Fruit fly (Drosophila melanogaster) whole organism, prepupa: Measurements from ENCODE around the gene CG32437.

Experiments used
- Blimp-1 ChIP-seq: fragments of 200-800 bp; sonication (Bioruptor generic); optimal IDR thresholded peaks from 3 replicates; lab custom pipeline; 2017; ENCODE audit warnings: missing biosample characterization, missing genetic modification characterization, mild to moderate bottlenecking, moderate library complexity, missing genetic modification reagents
- CG10631 ChIP-seq: fragments of 200-800 bp; sonication (Bioruptor generic); optimal IDR thresholded peaks from 2 replicates; lab custom pipeline; 2016; ENCODE audit warnings: missing biosample characterization, missing genetic modification characterization
- CG11294 ChIP-seq: fragments of 200-800 bp; sonication (Bioruptor generic); IDR thresholded peaks from 2 replicates; pipeline ENCODE4 v1.3.6; 2022; ENCODE audit warnings: missing biosample characterization, missing genetic modification characterization
- CG11762 ChIP-seq: fragments of 200-800 bp; sonication (Bioruptor generic); optimal IDR thresholded peaks from 3 replicates; lab custom pipeline; 2016; ENCODE audit warnings: missing biosample characterization, missing genetic modification characterization; ENCODE audit not compliant: insufficient read depth
- CG15336 ChIP-seq: fragments of 200-800 bp; sonication (Bioruptor generic); IDR thresholded peaks from 2 replicates; pipeline ENCODE4 v1.3.6; 2022; ENCODE audit warnings: missing biosample characterization, missing genetic modification characterization
- CG1621 ChIP-seq: fragments of 200-800 bp; sonication (Bioruptor generic); optimal IDR thresholded peaks from 3 replicates; lab custom pipeline; 2018; ENCODE audit warnings: missing biosample characterization, mild to moderate bottlenecking, missing genetic modification characterization
- CG16779 ChIP-seq: fragments of 200-800 bp; sonication (Bioruptor generic); optimal IDR thresholded peaks from 3 replicates; lab custom pipeline; 2017; ENCODE audit warnings: missing biosample characterization, mild to moderate bottlenecking, missing genetic modification characterization
- CG31627 ChIP-seq: fragments of 200-800 bp; sonication (Bioruptor generic); optimal IDR thresholded peaks from 3 replicates; lab custom pipeline; 2016; ENCODE audit warnings: missing biosample characterization, missing genetic modification characterization
- CG3919 ChIP-seq: fragments of 200-800 bp; sonication (Bioruptor generic); optimal IDR thresholded peaks from 3 replicates; lab custom pipeline; 2016; ENCODE audit warnings: missing biosample characterization, missing genetic modification characterization
- CG4318 ChIP-seq: fragments of 200-800 bp; sonication (Bioruptor generic); optimal IDR thresholded peaks from 3 replicates; lab custom pipeline; 2017; ENCODE audit warnings: missing biosample characterization, mild to moderate bottlenecking, missing genetic modification characterization
- CG6808 ChIP-seq: fragments of 200-800 bp; sonication (Bioruptor generic); optimal IDR thresholded peaks from 3 replicates; lab custom pipeline; 2017; ENCODE audit warnings: missing biosample characterization, missing genetic modification characterization, mild to moderate bottlenecking, moderate library complexity, missing genetic modification reagents
- CG7368 ChIP-seq: fragments of 200-800 bp; sonication (Bioruptor generic); optimal IDR thresholded peaks from 3 replicates; lab custom pipeline; 2016; ENCODE audit warnings: missing biosample characterization, missing genetic modification characterization
- CG8119 ChIP-seq: fragments of 200-800 bp; sonication (Bioruptor generic); IDR thresholded peaks from 3 replicates; pipeline ENCODE4 v1.3.6; 2022; ENCODE audit warnings: missing biosample characterization, missing genetic modification characterization
- CG8632 ChIP-seq: fragments of 200-800 bp; sonication (Bioruptor generic); optimal IDR thresholded peaks from 3 replicates; lab custom pipeline; 2016; ENCODE audit warnings: missing biosample characterization, missing genetic modification characterization
- Eip78C ChIP-seq: fragments of 200-800 bp; sonication (Bioruptor generic); peaks from one replicate; lab custom pipeline; 2016; ENCODE audit warnings: missing biosample characterization, missing genetic modification characterization
- Eip93F ChIP-seq: fragments of 200-800 bp; sonication (Bioruptor generic); optimal IDR thresholded peaks from 2 replicates; lab custom pipeline; 2016; ENCODE audit warnings: missing biosample characterization, mild to moderate bottlenecking, missing genetic modification characterization
- Ets21C ChIP-seq: fragments of 200-800 bp; sonication (Bioruptor generic); optimal IDR thresholded peaks from 3 replicates; lab custom pipeline; 2016; ENCODE audit warnings: missing biosample characterization, missing genetic modification characterization
- Hr39 ChIP-seq: fragments of 200-800 bp; sonication (Bioruptor generic); optimal IDR thresholded peaks from 2 replicates; lab custom pipeline; 2016; ENCODE audit warnings: missing biosample characterization, missing genetic modification characterization
- Lpt ChIP-seq: fragments of 200-800 bp; sonication (Bioruptor generic); optimal IDR thresholded peaks from 3 replicates; lab custom pipeline; 2016; ENCODE audit warnings: missing biosample characterization, missing genetic modification characterization
- Met ChIP-seq: fragments of 200-800 bp; sonication (Bioruptor generic); optimal IDR thresholded peaks from 3 replicates; lab custom pipeline; 2016; ENCODE audit warnings: missing biosample characterization, missing genetic modification characterization
- OdsH ChIP-seq: fragments of 200-800 bp; sonication (Bioruptor generic); optimal IDR thresholded peaks from 3 replicates; lab custom pipeline; 2016; ENCODE audit warnings: missing biosample characterization, missing genetic modification characterization
- Smox ChIP-seq: fragments of 200-800 bp; sonication (Bioruptor generic); optimal IDR thresholded peaks from 3 replicates; lab custom pipeline; 2016; ENCODE audit warnings: missing biosample characterization, missing genetic modification characterization
- Sox102F ChIP-seq: fragments of 200-800 bp; sonication (Bioruptor generic); optimal IDR thresholded peaks from 2 replicates; lab custom pipeline; 2016; ENCODE audit warnings: missing biosample characterization, mild to moderate bottlenecking, missing genetic modification characterization
- Sox15 ChIP-seq: fragments of 200-800 bp; sonication (Bioruptor generic); optimal IDR thresholded peaks from 3 replicates; lab custom pipeline; 2016; ENCODE audit warnings: missing biosample characterization, missing genetic modification characterization
- achi ChIP-seq: fragments of 200-800 bp; sonication (Bioruptor generic); optimal IDR thresholded peaks from 3 replicates; lab custom pipeline; 2016; ENCODE audit warnings: missing biosample characterization, missing genetic modification characterization
- acj6 ChIP-seq: fragments of 200-800 bp; sonication (Bioruptor generic); optimal IDR thresholded peaks from 3 replicates; lab custom pipeline; 2016; ENCODE audit warnings: missing biosample characterization, missing genetic modification characterization
- cyc ChIP-seq: fragments of 200-800 bp; sonication (Bioruptor generic); optimal IDR thresholded peaks from 3 replicates; lab custom pipeline; 2016; ENCODE audit warnings: missing biosample characterization, missing genetic modification characterization
- dac ChIP-seq: fragments of 200-800 bp; sonication (Bioruptor generic); optimal IDR thresholded peaks from 2 replicates; lab custom pipeline; 2017; ENCODE audit warnings: missing biosample characterization, mild to moderate bottlenecking, missing genetic modification characterization
- dsx ChIP-seq: fragments of 200-800 bp; optimal IDR thresholded peaks from 3 replicates; lab custom pipeline; 2019; ENCODE audit warnings: missing biosample characterization, mild to moderate bottlenecking, missing genetic modification characterization, moderate library complexity; ENCODE audit not compliant: poor library complexity, severe bottlenecking
- eg ChIP-seq: fragments of 200-800 bp; sonication (Bioruptor generic); IDR thresholded peaks from 3 replicates; pipeline ENCODE4 v1.3.6; 2022; ENCODE audit warnings: missing biosample characterization, missing genetic modification characterization
- esn ChIP-seq: fragments of 200-800 bp; sonication (Bioruptor generic); optimal IDR thresholded peaks from 2 replicates; lab custom pipeline; 2016; ENCODE audit warnings: missing biosample characterization, mild to moderate bottlenecking, missing genetic modification characterization, moderate library complexity
- fd59A ChIP-seq: fragments of 200-800 bp; sonication (Bioruptor generic); optimal IDR thresholded peaks from 2 replicates; lab custom pipeline; 2017; ENCODE audit warnings: missing biosample characterization, mild to moderate bottlenecking, missing genetic modification characterization, missing genetic modification reagents
- fd85E ChIP-seq: fragments of 200-800 bp; sonication (Bioruptor generic); optimal IDR thresholded peaks from 3 replicates; lab custom pipeline; 2016; ENCODE audit warnings: missing biosample characterization, missing genetic modification characterization
- lz ChIP-seq: fragments of 200-800 bp; sonication (Bioruptor generic); optimal IDR thresholded peaks from 3 replicates; lab custom pipeline; 2016; ENCODE audit warnings: missing biosample characterization, missing genetic modification characterization
- pdm3 ChIP-seq: fragments of 200-800 bp; sonication (Bioruptor generic); optimal IDR thresholded peaks from 3 replicates; lab custom pipeline; 2016; ENCODE audit warnings: missing biosample characterization, missing genetic modification characterization
- salr ChIP-seq, 2 experiments: fragments of 200-800 bp; sonication (Bioruptor generic); optimal IDR thresholded peaks; 3 replicates each; lab custom pipeline; 2016 to 2018; ENCODE audit warnings: missing biosample characterization in 2 of 2, missing genetic modification characterization in 2 of 2, mild to moderate bottlenecking in 1 of 2
- spab ChIP-seq: fragments of 200-800 bp; sonication (Bioruptor generic); optimal IDR thresholded peaks from 2 replicates; lab custom pipeline; 2017; ENCODE audit warnings: missing biosample characterization, mild to moderate bottlenecking, missing genetic modification characterization, missing genetic modification reagents
- svp ChIP-seq: fragments of 200-800 bp; sonication (Bioruptor generic); peaks from one replicate; lab custom pipeline; 2016; ENCODE audit warnings: missing biosample characterization, missing genetic modification characterization
- topi ChIP-seq: fragments of 200-800 bp; sonication (Bioruptor generic); optimal IDR thresholded peaks from 3 replicates; lab custom pipeline; 2016; ENCODE audit warnings: missing biosample characterization, missing genetic modification characterization
- vri ChIP-seq: fragments of 200-800 bp; sonication (Bioruptor generic); optimal IDR thresholded peaks from 3 replicates; lab custom pipeline; 2016; ENCODE audit warnings: missing biosample characterization, mild to moderate bottlenecking, missing genetic modification characterization

CG32437 gene

dm6 chr3L:21382158-21382610 is 24.7 kb downstream of the CG32437 start, which contains the start of gene rgn (continued):
- TF ChIP-seq Lpt (GFP tag; lab: Kevin White, UChicago) = peak; percentile 90
- peak; percentile 75 for TF ChIP-seq topi
- TF ChIP-seq salr (GFP tag; optimal IDR thresholded peaks at IDR 0.05; lab: Kevin White, UChicago) = peak; percentile 61 to 92
- TF ChIP-seq CG1621 (tag; lab: Kevin White, UChicago) = peak; percentile 76
- TF ChIP-seq acj6 (GFP tag; lab: Kevin White, UChicago) = peak; percentile 91
- TF ChIP-seq pdm3 = peak; percentile 83
- peak; percentile 74 for TF ChIP-seq fd59A
- TF ChIP-seq Met (GFP tag; lab: Kevin White, UChicago) = peak; percentile 81
- peak; percentile 61 for TF ChIP-seq fd85E
- TF ChIP-seq CG31627 = peak; percentile 78
- TF ChIP-seq Sox102F = peak; percentile 78
- TF ChIP-seq achi (GFP tag; lab: Kevin White, UChicago) = peak; percentile 91
- peak; percentile 93 for TF ChIP-seq Eip78C
- TF ChIP-seq CG6808 = peak; percentile 75
- TF ChIP-seq esn (GFP tag; lab: Kevin White, UChicago) = peak; percentile 87
- TF ChIP-seq CG8119 (GFP tag; lab: Robert Waterston, UW) = peak; percentile 93
- TF ChIP-seq CG3919 (GFP tag; lab: Kevin White, UChicago) = peak; percentile 90
- TF ChIP-seq Eip93F (GFP tag; lab: Kevin White, UChicago) = no peak
- peak; percentile 87 for TF ChIP-seq svp (GFP tag; lab: Kevin White, UChicago)
- peak; percentile 84 for TF ChIP-seq spab (GFP tag; lab: Kevin White, UChicago)
- TF ChIP-seq CG16779 (tag; lab: Kevin White, UChicago) = peak; percentile 81
- TF ChIP-seq dac = peak; percentile 81
- peak; percentile 83 for TF ChIP-seq Hr39 (GFP tag; lab: Kevin White, UChicago)
- TF ChIP-seq CG8632 (GFP tag; lab: Kevin White, UChicago) = peak; percentile 91
- peak; percentile 86 for TF ChIP-seq CG11762 (GFP tag; lab: Kevin White, UChicago)
- peak; percentile 91 for TF ChIP-seq OdsH

- TF ChIP-seq fd85E = no peak
- no peak for TF ChIP-seq eg (GFP tag; lab: Robert Waterston, UW)
- TF ChIP-seq Eip78C = peak; percentile 6
- TF ChIP-seq CG10631 (GFP tag; lab: Kevin White, UChicago) = no peak
- no peak for TF ChIP-seq pdm3
- peak; percentile 17 for TF ChIP-seq svp (GFP tag; lab: Kevin White, UChicago)
- TF ChIP-seq Smox = no peak
- no peak for TF ChIP-seq cyc (GFP tag; lab: Kevin White, UChicago)
- TF ChIP-seq Eip93F (GFP tag; lab: Kevin White, UChicago) = no peak
- TF ChIP-seq CG4318 (GFP tag; lab: Kevin White, UChicago) = no peak
- no peak for TF ChIP-seq Blimp-1 (GFP tag; lab: Kevin White, UChicago)
- no peak for TF ChIP-seq CG11762 (GFP tag; lab: Kevin White, UChicago)
- TF ChIP-seq, all 60 proteins: peak for 2
Observed at dm6 chr3L:21383440-21383839, 26.0 kb downstream of the CG32437 start.

- no peak for TF ChIP-seq CG15336 (GFP tag; lab: Robert Waterston, UW)
- no peak for TF ChIP-seq CG11762 (GFP tag; lab: Kevin White, UChicago)
- no peak for TF ChIP-seq dsx (GFP tag; lab: Kevin White, UChicago)
- no peak for TF ChIP-seq CG6808
- peak; percentile 23; the same call in 1 of the 3 replicates for TF ChIP-seq eg (GFP tag; lab: Robert Waterston, UW)
- no peak for TF ChIP-seq CG11294 (GFP tag; lab: Robert Waterston, UW)
- TF ChIP-seq CG7368 (GFP tag; lab: Kevin White, UChicago) = no peak
- TF ChIP-seq CG8119 (GFP tag; lab: Robert Waterston, UW) = no peak
- TF ChIP-seq Ets21C (GFP tag; lab: Kevin White, UChicago) = no peak
- no peak for TF ChIP-seq Sox15 (GFP tag; lab: Kevin White, UChicago)
- TF ChIP-seq vri = no peak
- TF ChIP-seq esn (GFP tag; lab: Kevin White, UChicago) = peak; percentile 41
- TF ChIP-seq lz (GFP tag; lab: Kevin White, UChicago) = peak; percentile 10
- no peak for TF ChIP-seq salr (GFP tag; optimal IDR thresholded peaks at IDR 0.05; lab: Kevin White, UChicago)
- TF ChIP-seq CG4318 (GFP tag; lab: Kevin White, UChicago) = no peak
- TF ChIP-seq Met (GFP tag; lab: Kevin White, UChicago) = peak; percentile 31
- TF ChIP-seq achi (GFP tag; lab: Kevin White, UChicago) = peak; percentile 9
- no peak for TF ChIP-seq pdm3
- TF ChIP-seq spab (GFP tag; lab: Kevin White, UChicago) = no peak
- peak; percentile 16 for TF ChIP-seq OdsH
- TF ChIP-seq Eip78C = peak; percentile 53
- TF ChIP-seq svp (GFP tag; lab: Kevin White, UChicago) = peak; percentile 63
- peak; percentile 22 for TF ChIP-seq acj6 (GFP tag; lab: Kevin White, UChicago)
- TF ChIP-seq CG8632 (GFP tag; lab: Kevin White, UChicago) = peak; percentile 9
- no peak for TF ChIP-seq Sox102F
- TF ChIP-seq cyc (GFP tag; lab: Kevin White, UChicago) = peak; percentile 2
Observed at dm6 chr3L:21385699-21386098, 28.2 kb downstream of the CG32437 start.
